Worm (Caenorhabditis elegans) whole organism, early embryonic: ENCODE data around the gene ZK673.6.
"Not testable (repeated sequence)": the region's sequence is repeated elsewhere in the genome, so short reads cannot be mapped to it uniquely, and the experiment has no call there.

Experiments
- B0310.2 ChIP-seq: sonication (generic microtip); optimal IDR thresholded peaks from 2 replicates; lab custom pipeline; 2016; ENCODE audit warnings: mild to moderate bottlenecking, missing genetic modification characterization, missing compliant biosample characterization
- F13C5.2 ChIP-seq: sonication (generic microtip); optimal IDR thresholded peaks from 2 replicates; lab custom pipeline; 2017; ENCODE audit warnings: mild to moderate bottlenecking, missing genetic modification characterization, inconsistent platforms, missing compliant biosample characterization
- aly-1 ChIP-seq: sonication (generic microtip); optimal IDR thresholded peaks from 2 replicates; lab custom pipeline; 2016; ENCODE audit warnings: missing genetic modification characterization, missing compliant biosample characterization
- ama-1 ChIP-seq: fragments of 150-350 bp; optimal IDR thresholded peaks from 2 replicates; lab custom pipeline; 2014
- ceh-13 ChIP-seq: fragments of 200-800 bp; sonication (Bioruptor generic); optimal IDR thresholded peaks from 2 replicates; lab custom pipeline; 2018; ENCODE audit warnings: mild to moderate bottlenecking, missing genetic modification characterization, missing compliant biosample characterization
- ceh-36 ChIP-seq: sonication (generic microtip); optimal IDR thresholded peaks from 2 replicates; lab custom pipeline; 2016; ENCODE audit warnings: missing genetic modification characterization, inconsistent platforms, missing compliant biosample characterization
- ets-7 ChIP-seq: sonication (generic microtip); optimal IDR thresholded peaks from 2 replicates; lab custom pipeline; 2016; ENCODE audit warnings: missing genotype, missing genetic modification characterization, missing compliant biosample characterization
- flt-1 ChIP-seq: fragments of 200-800 bp; sonication (Bioruptor generic); IDR thresholded peaks from 2 replicates; pipeline ENCODE4 v1.3.6; 2022; ENCODE audit warnings: missing genetic modification characterization, missing compliant biosample characterization
- hmbx-1 ChIP-seq: sonication (generic microtip); optimal IDR thresholded peaks from 2 replicates; lab custom pipeline; 2016; ENCODE audit warnings: mild to moderate bottlenecking, missing genetic modification characterization, missing compliant biosample characterization
- hmg-4 ChIP-seq: fragments of 200-800 bp; sonication (Bioruptor generic); optimal IDR thresholded peaks from 2 replicates; lab custom pipeline; 2018; ENCODE audit warnings: mild to moderate bottlenecking, missing genetic modification characterization, missing compliant biosample characterization
- hnd-1 ChIP-seq: sonication (generic microtip); optimal IDR thresholded peaks from 2 replicates; lab custom pipeline; 2016; ENCODE audit warnings: missing genetic modification characterization, missing compliant biosample characterization
- pes-1 ChIP-seq: fragments of 200-800 bp; sonication (Bioruptor generic); IDR thresholded peaks from 2 replicates; pipeline ENCODE4 v1.3.6; 2022; ENCODE audit warnings: missing genetic modification reagents, missing genetic modification characterization, missing compliant biosample characterization
- scrt-1 ChIP-seq: fragments of 200-800 bp; sonication (Bioruptor generic); IDR thresholded peaks from 2 replicates; pipeline ENCODE4 v1.3.6; 2022; ENCODE audit warnings: missing genetic modification characterization, missing compliant biosample characterization
- sea-1 ChIP-seq: fragments of 200-800 bp; sonication (Bioruptor generic); conservative IDR thresholded peaks from 2 replicates; pipeline ENCODE4 v1.3.6; 2022; ENCODE audit warnings: missing genetic modification characterization, missing compliant biosample characterization
- tbx-11 ChIP-seq: fragments of 200-800 bp; sonication (Bioruptor generic); IDR thresholded peaks from 2 replicates; pipeline ENCODE4 v1.3.6; 2022; ENCODE audit warnings: missing genetic modification characterization, missing compliant biosample characterization
- tbx-37 ChIP-seq: fragments of 200-800 bp; sonication (Bioruptor generic); conservative IDR thresholded peaks from 2 replicates; pipeline ENCODE4 v1.3.6; 2022; ENCODE audit warnings: missing genetic modification reagents, missing genetic modification characterization, missing compliant biosample characterization
- tra-4 ChIP-seq: sonication (generic microtip); optimal IDR thresholded peaks from 2 replicates; lab custom pipeline; 2017; ENCODE audit warnings: missing genetic modification characterization, missing compliant biosample characterization

ZK673.6 gene

DNA sequence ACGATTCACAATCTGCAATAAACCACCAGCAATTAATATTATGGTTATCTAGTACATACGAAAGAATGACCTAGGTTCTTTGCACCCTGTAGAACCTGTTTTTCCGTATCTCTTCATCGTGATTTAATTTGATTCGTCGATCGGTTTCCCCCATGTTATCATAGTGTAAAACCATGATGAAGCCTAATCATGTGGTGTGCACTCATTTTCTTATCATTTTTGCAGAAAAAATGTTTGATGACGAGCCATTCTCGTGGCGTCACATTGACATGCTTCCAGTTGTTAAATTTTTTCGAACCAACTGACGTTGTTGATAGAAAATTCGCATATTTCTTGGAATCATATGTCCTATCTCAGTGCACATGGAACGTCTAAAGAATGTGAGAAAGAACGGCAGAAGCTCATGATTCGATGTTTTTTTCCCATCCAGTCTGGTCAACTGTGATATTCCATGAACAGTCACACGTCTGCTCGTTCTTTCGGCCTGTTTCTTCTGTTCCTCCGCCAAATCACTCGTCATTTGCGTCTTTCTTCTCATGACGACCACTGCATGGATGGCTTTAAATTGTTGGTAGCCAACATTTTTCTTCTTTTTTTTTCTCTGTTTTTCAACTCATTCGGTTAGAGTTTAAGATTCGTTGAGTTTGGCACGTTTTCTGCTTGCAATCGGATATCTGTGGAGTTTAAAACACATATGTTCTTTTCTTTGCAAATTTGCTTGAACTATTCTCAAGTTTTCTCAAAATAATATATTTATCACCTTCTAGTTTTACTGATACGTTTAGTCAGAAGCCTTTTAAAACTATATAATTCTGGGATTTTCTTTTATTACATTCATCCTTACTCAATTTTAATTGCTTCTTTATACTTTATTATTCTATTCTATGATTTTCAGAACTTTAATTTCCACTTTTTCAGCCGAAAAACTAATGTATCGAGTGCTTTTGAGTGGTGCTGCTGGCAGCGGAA, 16.5 kb downstream of the ZK673.6 start, which contains the start of gene ZK673.2:
TSS of gene ZK673.2 (plus strand) at position 919 of the 969 bp plus-strand sequence.
- no peak for TF ChIP-seq scrt-1 (GFP tag; lab: Robert Waterston, UW)
- TF ChIP-seq flt-1 (GFP tag; lab: Robert Waterston, UW): no peak
- TF ChIP-seq hmg-4 (GFP tag; lab: Kevin White, UChicago): no peak
- TF ChIP-seq ceh-36: no peak
- TF ChIP-seq ama-1 (lab: Kevin White, UChicago): no peak
- TF ChIP-seq tbx-37 (GFP tag; lab: Robert Waterston, UW): no peak
- TF ChIP-seq tbx-11: no peak
- TF ChIP-seq F13C5.2 (tag; lab: Kevin White, UChicago): no peak
- TF ChIP-seq hnd-1 (tag; lab: Kevin White, UChicago): no peak
- TF ChIP-seq B0310.2: no peak
- TF ChIP-seq sea-1 (GFP tag; lab: Robert Waterston, UW): no peak

DNA sequence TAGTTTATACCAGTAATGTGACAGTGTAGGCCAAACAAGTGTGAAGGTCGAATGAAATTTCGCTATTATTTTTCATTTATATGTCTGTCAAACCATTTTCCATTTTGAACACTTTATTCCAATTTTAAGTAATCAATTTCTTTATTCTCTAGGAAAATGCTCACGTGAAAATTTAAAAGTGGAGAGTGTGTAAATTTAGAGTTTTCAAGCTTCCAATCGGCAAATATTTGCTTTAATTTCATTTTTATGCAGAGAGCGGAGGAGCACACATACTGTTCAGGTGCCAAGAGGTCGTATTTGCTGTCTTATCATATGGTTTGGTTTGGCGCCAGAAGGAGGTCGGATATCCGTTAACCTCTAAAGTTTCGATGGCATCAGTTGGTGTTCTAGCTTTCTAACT, 17.3 kb downstream of the ZK673.6 start:
- TF ChIP-seq ets-7 (tag; lab: Kevin White, UChicago) (no peak), pes-1 (no peak), ama-1 (lab: Kevin White, UChicago) (no peak), ceh-13 (no peak), hmg-4 (GFP tag; lab: Kevin White, UChicago) (no peak), flt-1 (GFP tag; lab: Robert Waterston, UW) (no peak), aly-1 (no peak), tbx-11 (no peak), hnd-1 (tag; lab: Kevin White, UChicago) (no peak)

DNA sequence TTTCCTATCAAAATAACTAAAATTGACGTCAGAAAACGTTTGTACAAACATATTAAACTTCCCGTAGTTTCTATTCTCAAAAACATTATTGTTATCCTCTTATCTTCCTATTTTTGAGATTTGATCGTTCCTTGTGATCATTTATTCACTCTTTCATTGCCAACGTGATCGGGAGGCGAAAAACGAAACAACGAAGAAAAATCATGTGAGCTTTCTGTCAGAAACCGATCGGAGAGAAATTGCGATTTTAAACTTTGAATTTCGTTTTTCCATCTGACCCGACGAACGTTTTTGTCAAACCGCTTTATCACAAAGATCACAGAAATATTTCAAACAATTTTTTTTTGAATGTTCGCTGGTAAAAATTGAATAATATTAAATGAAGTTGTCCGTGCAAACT, 17.8 kb downstream of the ZK673.6 start:
- TF ChIP-seq ets-7 (tag; lab: Kevin White, UChicago): no peak
- no peak for TF ChIP-seq hmg-4 (GFP tag; lab: Kevin White, UChicago)
- TF ChIP-seq ama-1 (lab: Kevin White, UChicago): no peak
- TF ChIP-seq scrt-1 (GFP tag; lab: Robert Waterston, UW): no peak
- TF ChIP-seq ceh-13: no peak
- TF ChIP-seq F13C5.2 (tag; lab: Kevin White, UChicago): no peak
- TF ChIP-seq hmbx-1: no peak
- TF ChIP-seq ceh-36: no peak
- no peak for TF ChIP-seq flt-1 (GFP tag; lab: Robert Waterston, UW)
- no peak for TF ChIP-seq tra-4 (tag; lab: Kevin White, UChicago)

DNA sequence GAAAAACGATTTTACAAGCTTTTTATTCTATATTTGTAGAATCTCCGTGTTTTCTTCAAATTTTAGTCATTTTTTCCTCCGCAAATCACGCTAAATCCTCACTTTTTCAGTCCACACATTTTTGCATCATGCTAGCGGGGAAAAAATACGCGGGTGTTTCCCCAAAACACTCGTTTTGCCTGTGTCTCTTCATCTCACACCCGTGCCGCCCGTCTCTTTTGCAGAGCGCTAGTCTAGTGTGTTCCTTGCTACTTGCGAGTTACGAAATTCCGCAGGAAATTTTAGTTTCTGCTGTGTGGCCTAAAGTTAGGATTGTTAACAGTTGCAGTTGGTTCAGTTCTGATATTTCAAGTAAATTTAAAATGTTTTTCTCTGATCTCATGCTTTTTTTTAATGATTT, 18.4 kb downstream of the ZK673.6 start:
- no peak for TF ChIP-seq ama-1 (lab: Kevin White, UChicago)
- TF ChIP-seq hnd-1 (tag; lab: Kevin White, UChicago): no peak
- no peak for TF ChIP-seq scrt-1 (GFP tag; lab: Robert Waterston, UW)
- no peak for TF ChIP-seq sea-1 (GFP tag; lab: Robert Waterston, UW)
- no peak for TF ChIP-seq flt-1 (GFP tag; lab: Robert Waterston, UW)
- TF ChIP-seq tbx-37 (GFP tag; lab: Robert Waterston, UW): no peak
- TF ChIP-seq pes-1: no peak
- 0 out of 2 replicates have a peak, but pooled peaks have one; percentile 27 for TF ChIP-seq tbx-11
- TF ChIP-seq hmg-4 (GFP tag; lab: Kevin White, UChicago): peak; percentile 11
- no peak for TF ChIP-seq F13C5.2 (tag; lab: Kevin White, UChicago)
- no peak for TF ChIP-seq ceh-36
- no peak for TF ChIP-seq tra-4 (tag; lab: Kevin White, UChicago)
- TF ChIP-seq B0310.2: no peak
- no peak for TF ChIP-seq aly-1
- no peak for TF ChIP-seq ceh-13
- TF ChIP-seq ets-7 (tag; lab: Kevin White, UChicago): no peak

DNA sequence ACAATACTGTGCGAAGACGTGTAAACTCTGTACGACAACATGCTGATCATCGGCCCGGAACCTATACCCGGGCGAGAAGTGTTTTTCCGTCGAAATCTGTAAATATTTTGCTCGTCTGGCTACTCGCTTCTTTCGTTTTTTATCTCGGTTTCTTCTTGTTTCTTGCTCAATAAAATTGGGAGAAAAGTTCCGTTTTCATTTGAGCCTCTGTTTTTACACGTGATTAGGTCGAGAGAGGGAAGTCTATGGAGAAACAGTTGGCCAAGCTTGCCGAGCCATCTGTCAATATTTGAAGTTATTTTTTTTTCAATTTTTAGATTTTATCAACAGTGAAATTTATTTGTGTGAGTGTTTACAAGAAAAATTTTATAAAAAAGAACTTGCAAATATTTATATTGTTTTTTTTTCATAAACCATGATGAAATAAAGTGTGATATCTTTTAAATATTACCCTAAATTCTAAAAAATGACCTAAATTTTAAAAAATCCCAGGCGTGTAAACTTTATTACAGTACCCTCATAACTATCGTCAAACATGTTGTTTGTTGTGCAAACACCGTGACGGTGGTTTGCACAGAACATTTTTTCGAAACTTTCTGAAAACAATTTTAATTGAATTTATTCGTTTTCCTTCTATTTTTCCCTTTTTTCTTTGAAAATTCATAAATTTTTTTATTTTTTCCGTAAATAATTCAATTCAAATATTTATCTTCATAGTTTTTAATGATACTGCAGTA, 19.0 kb downstream of the ZK673.6 start:
- no peak for TF ChIP-seq ama-1 (lab: Kevin White, UChicago)
- no peak for TF ChIP-seq hmg-4 (GFP tag; lab: Kevin White, UChicago)
- TF ChIP-seq pes-1: no peak
- no peak for TF ChIP-seq tra-4 (tag; lab: Kevin White, UChicago)
- no peak for TF ChIP-seq flt-1 (GFP tag; lab: Robert Waterston, UW)
- TF ChIP-seq tbx-11: no peak
- TF ChIP-seq aly-1: no peak
- TF ChIP-seq B0310.2: no peak

DNA sequence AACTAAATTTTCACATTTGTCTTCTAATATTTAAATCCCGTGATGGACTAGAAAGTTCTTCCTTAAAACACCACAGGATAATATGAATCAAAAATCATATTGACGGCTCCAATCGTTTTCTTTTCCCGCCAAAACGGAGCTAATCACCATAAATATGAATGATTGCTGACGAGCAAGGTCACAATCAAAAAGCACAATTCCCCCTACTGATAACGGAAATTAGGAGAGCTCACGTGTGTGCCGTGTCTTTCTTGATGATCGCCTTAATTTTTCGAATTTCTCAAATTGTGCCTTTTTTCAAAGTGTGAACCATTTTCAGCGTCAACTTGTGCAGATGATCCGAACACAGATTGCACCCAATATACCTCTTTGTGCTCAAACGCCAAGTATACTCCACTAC, 20.2 kb downstream of the ZK673.6 start:
- TF ChIP-seq ets-7 (tag; lab: Kevin White, UChicago) (no peak), flt-1 (GFP tag; lab: Robert Waterston, UW) (no peak), B0310.2 (no peak), F13C5.2 (tag; lab: Kevin White, UChicago) (no peak), sea-1 (GFP tag; lab: Robert Waterston, UW) (no peak), hnd-1 (tag; lab: Kevin White, UChicago) (no peak), hmbx-1 (no peak)

DNA sequence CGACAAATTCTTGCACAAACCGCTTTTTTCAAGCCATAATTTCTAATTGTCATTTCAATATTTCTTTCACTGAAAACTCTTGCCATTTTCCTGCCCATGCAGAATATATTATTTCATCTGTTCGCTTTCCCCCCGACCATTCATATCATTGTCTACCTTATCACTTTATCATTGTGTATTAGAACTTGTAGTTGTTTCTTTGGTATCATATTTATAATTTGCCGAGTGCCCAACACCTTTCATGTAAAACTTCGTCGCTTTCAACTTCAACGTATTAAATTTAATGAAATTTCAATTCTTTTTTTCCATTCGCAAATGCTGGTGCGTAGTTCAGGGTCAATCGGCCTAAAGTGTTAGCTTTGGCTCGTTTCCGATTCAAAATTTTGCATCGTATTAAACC, 21.3 kb downstream of the ZK673.6 start, which contains the start of gene ZK673.1:
TSS of gene ZK673.1 (plus strand) at position 301 of the 400 bp plus-strand sequence.
- not testable (repeated sequence) for TF ChIP-seq flt-1 (GFP tag; lab: Robert Waterston, UW); scrt-1 (GFP tag; lab: Robert Waterston, UW); ceh-13
